Fruit fly (Drosophila melanogaster): ENCODE measurements around the gene CG3402.

The CG3402 gene

DNA sequence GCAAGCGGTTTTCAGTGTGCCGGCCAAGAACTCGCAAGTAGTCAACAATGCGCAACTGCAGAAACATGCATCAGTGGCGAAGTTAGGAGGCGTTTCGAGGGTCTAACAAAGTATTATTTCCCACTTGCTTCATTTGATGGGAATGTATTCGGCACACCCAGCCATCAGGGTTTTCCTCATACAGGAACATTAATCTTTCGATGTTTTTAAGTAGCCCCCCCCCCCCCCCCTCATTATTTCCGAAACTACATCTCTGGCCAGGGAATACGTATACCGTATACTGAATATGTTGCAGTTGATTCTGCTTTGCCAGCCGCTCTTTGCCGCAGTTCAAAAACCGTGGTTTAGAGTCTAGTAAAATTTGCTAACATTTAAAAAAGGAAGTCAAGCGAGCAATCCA is 50.1 kb downstream of the CG3402 start:
- 0 out of 3 replicates have a peak, but pooled peaks have one; percentile 6 for TF ChIP-seq CG11456 (GFP tag; IDR thresholded peaks at IDR 0.05)
- no peak for TF ChIP-seq Dref (GFP tag; IDR thresholded peaks at IDR 0.05)
- no peak for TF ChIP-seq slou (GFP tag; optimal IDR thresholded peaks at IDR 0.05)
- TF ChIP-seq Ptx1 (GFP tag; IDR thresholded peaks at IDR 0.05): 0 out of 2 replicates have a peak, but pooled peaks have one; percentile 8
- no peak for TF ChIP-seq CG4360 (GFP tag; IDR thresholded peaks at IDR 0.05)
- TF ChIP-seq cg (GFP tag; optimal IDR thresholded peaks at IDR 0.05): no peak
- TF ChIP-seq ewg (GFP tag; optimal IDR thresholded peaks at IDR 0.05): peak; percentile 3
- peak; percentile 90 for TF ChIP-seq Drgx (GFP tag; IDR thresholded peaks at IDR 0.05)
- TF ChIP-seq sna (GFP tag; IDR thresholded peaks at IDR 0.05; ENCODE audit: partially characterized antibody): no peak
- TF ChIP-seq Med (GFP tag): peak; percentile 44

DNA sequence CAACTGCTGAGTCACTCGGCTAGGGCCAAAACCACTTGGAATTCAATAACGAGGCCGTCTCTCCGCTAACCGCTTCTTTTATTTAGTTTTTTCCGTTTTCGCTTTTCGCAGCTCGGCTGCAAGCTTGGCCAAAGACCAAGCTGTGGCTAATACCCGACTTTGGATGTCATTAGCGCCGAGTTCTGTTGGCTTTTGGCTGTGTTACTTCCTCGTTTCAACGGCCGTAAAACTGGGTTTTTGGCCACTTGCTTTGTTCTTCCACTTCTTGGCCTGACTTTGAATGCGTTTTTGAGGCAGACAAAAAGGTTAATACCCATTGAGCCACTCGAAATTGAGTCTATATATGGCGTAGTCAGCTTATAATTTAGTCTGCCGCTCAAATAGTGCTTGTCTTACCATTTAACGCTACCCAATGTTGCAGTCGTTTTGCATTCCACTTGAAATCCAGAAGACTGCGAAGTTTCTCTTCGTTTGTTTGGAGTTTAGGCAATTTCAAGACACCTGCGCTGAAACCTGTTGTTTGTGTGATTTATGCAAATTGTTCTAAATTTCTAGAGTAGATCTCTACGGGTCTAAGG is 51.0 kb downstream of the CG3402 start:
- TF ChIP-seq CG1024 (GFP tag; IDR thresholded peaks at IDR 0.05) (no peak), nerfin-2 (GFP tag; IDR thresholded peaks at IDR 0.05; ENCODE audit: partially characterized antibody) (0 out of 2 replicates have a peak, but pooled peaks have one; percentile 12), bbx (GFP tag; IDR thresholded peaks at IDR 0.05; ENCODE audit: partially characterized antibody) (no peak), Eip74EF (GFP tag; optimal IDR thresholded peaks at IDR 0.05) (peak in 1 of 2 experiments; percentile 71), sd (tag; optimal IDR thresholded peaks at IDR 0.05) (peak; percentile 38), chinmo (GFP tag; IDR thresholded peaks at IDR 0.05; ENCODE audit: partially characterized antibody) (peak; percentile 88; the same call in 2 of the 4 replicates), Awh (GFP tag; IDR thresholded peaks at IDR 0.05) (peak; percentile 58), CG13424 (tag; optimal IDR thresholded peaks at IDR 0.05) (no peak)

Data from whole organism, embryonic.